Fruit fly (Drosophila melanogaster) whole organism, embryonic: ENCODE results near the gene CG3348.

Experiments
- Blimp-1 ChIP-seq: fragments of 200-800 bp; sonication (Bioruptor generic); optimal IDR thresholded peaks from 3 replicates; lab custom pipeline; 2018; ENCODE audit warnings: missing biosample characterization, missing genetic modification characterization, mild to moderate bottlenecking, moderate library complexity, missing genetic modification reagents
- CG11093 ChIP-seq: fragments of 200-800 bp; sonication (Bioruptor generic); IDR thresholded peaks from 3 replicates; pipeline ENCODE4 v1.3.6; 2022; ENCODE audit warnings: missing biosample characterization, missing genetic modification characterization
- CG11723 ChIP-seq: fragments of 200-800 bp; sonication (Bioruptor generic); optimal IDR thresholded peaks from 2 replicates; lab custom pipeline; 2017; ENCODE audit warnings: missing biosample characterization, mild to moderate bottlenecking, missing genetic modification characterization
- CG12299 ChIP-seq: fragments of 200-800 bp; sonication (Bioruptor generic); optimal IDR thresholded peaks from 2 replicates; lab custom pipeline; 2018; ENCODE audit warnings: missing biosample characterization, mild to moderate bottlenecking, missing genetic modification characterization
- CG1529 ChIP-seq: fragments of 200-800 bp; sonication (Bioruptor generic); optimal IDR thresholded peaks from 3 replicates; lab custom pipeline; 2018; ENCODE audit warnings: missing biosample characterization, missing genetic modification characterization
- CG1602 ChIP-seq: fragments of 200-800 bp; sonication (Bioruptor generic); optimal IDR thresholded peaks from 3 replicates; lab custom pipeline; 2016; ENCODE audit warnings: missing biosample characterization, missing genetic modification characterization
- CG1647 ChIP-seq: fragments of 200-800 bp; sonication (Bioruptor generic); optimal IDR thresholded peaks from 3 replicates; lab custom pipeline; 2016; ENCODE audit warnings: missing biosample characterization, missing genetic modification characterization
- CG16815 ChIP-seq: fragments of 200-800 bp; sonication (Bioruptor generic); optimal IDR thresholded peaks from 3 replicates; lab custom pipeline; 2017; ENCODE audit warnings: missing biosample characterization, mild to moderate bottlenecking, missing genetic modification characterization
- CG17361 ChIP-seq: fragments of 200-800 bp; sonication (Bioruptor generic); IDR thresholded peaks from 3 replicates; pipeline ENCODE4 v1.3.6; 2022; ENCODE audit warnings: missing biosample characterization, missing genetic modification characterization
- CG2202 ChIP-seq: fragments of 200-800 bp; sonication (Bioruptor generic); optimal IDR thresholded peaks from 2 replicates; lab custom pipeline; 2018; ENCODE audit warnings: missing biosample characterization, mild to moderate bottlenecking, missing genetic modification characterization
- CG2712 ChIP-seq: fragments of 200-800 bp; optimal IDR thresholded peaks from 3 replicates; lab custom pipeline; 2019; ENCODE audit warnings: missing biosample characterization, mild to moderate bottlenecking, missing genetic modification characterization, moderate library complexity
- CG2875 ChIP-seq: fragments of 200-800 bp; sonication (Bioruptor generic); optimal IDR thresholded peaks from 2 replicates; lab custom pipeline; 2017; ENCODE audit warnings: missing biosample characterization, mild to moderate bottlenecking, missing genetic modification characterization, missing genetic modification reagents
- CG31441 ChIP-seq: fragments of 200-800 bp; sonication (Bioruptor generic); IDR thresholded peaks from 2 replicates; pipeline ENCODE4 v1.3.6; 2022; ENCODE audit warnings: missing biosample characterization, missing genetic modification characterization
- CG34422 ChIP-seq: fragments of 200-800 bp; sonication (Bioruptor generic); IDR thresholded peaks from 3 replicates; pipeline ENCODE4 v1.3.6; 2022; ENCODE audit warnings: missing biosample characterization, missing genetic modification characterization
- CG3995 ChIP-seq: fragments of 200-800 bp; sonication (Bioruptor generic); optimal IDR thresholded peaks from 3 replicates; lab custom pipeline; 2016; ENCODE audit warnings: missing biosample characterization, missing genetic modification characterization
- CG43689 ChIP-seq: fragments of 200-800 bp; sonication (Bioruptor generic); IDR thresholded peaks from 2 replicates; pipeline ENCODE4 v1.3.6; 2022; ENCODE audit warnings: missing biosample characterization, missing genetic modification characterization
- CG6254 ChIP-seq: fragments of 200-800 bp; sonication (Bioruptor generic); optimal IDR thresholded peaks from 3 replicates; lab custom pipeline; 2017; ENCODE audit warnings: mild to moderate bottlenecking, missing biosample characterization, missing genetic modification reagents, missing genetic modification characterization
- CG6654 ChIP-seq: fragments of 200-800 bp; sonication (Bioruptor generic); optimal IDR thresholded peaks from 2 replicates; lab custom pipeline; 2017; ENCODE audit warnings: missing biosample characterization, mild to moderate bottlenecking, missing genetic modification characterization
- CG7271 ChIP-seq: fragments of 200-800 bp; sonication (Bioruptor generic); optimal IDR thresholded peaks from 2 replicates; lab custom pipeline; 2018; ENCODE audit warnings: missing biosample characterization, mild to moderate bottlenecking, missing genetic modification characterization, moderate library complexity
- CG7556 ChIP-seq: fragments of 200-800 bp; sonication (Bioruptor generic); optimal IDR thresholded peaks from 2 replicates; lab custom pipeline; 2017; ENCODE audit warnings: missing biosample characterization, mild to moderate bottlenecking, missing genetic modification characterization
- CG7839 ChIP-seq: fragments of 200-800 bp; sonication (Bioruptor generic); optimal IDR thresholded peaks from 3 replicates; lab custom pipeline; 2018; ENCODE audit warnings: missing biosample characterization, mild to moderate bottlenecking, missing genetic modification characterization, moderate library complexity
- CG7928 ChIP-seq: fragments of 200-800 bp; sonication (Bioruptor generic); optimal IDR thresholded peaks from 2 replicates; lab custom pipeline; 2017; ENCODE audit warnings: missing biosample characterization, mild to moderate bottlenecking, missing genetic modification characterization
- CG7963 ChIP-seq: fragments of 200-800 bp; sonication (Bioruptor generic); IDR thresholded peaks from 3 replicates; pipeline ENCODE4 v1.3.6; 2022; ENCODE audit warnings: missing biosample characterization, missing genetic modification characterization; ENCODE audit not compliant: partially characterized antibody
- CG8924 ChIP-seq: fragments of 200-800 bp; optimal IDR thresholded peaks from 3 replicates; lab custom pipeline; 2019; ENCODE audit warnings: missing biosample characterization, mild to moderate bottlenecking, missing genetic modification characterization, moderate library complexity
- CG9437 ChIP-seq: fragments of 200-800 bp; sonication (Bioruptor generic); optimal IDR thresholded peaks from 2 replicates; lab custom pipeline; 2018; ENCODE audit warnings: missing biosample characterization, mild to moderate bottlenecking, missing genetic modification characterization
- Dll ChIP-seq: fragments of 200-800 bp; sonication (Bioruptor generic); IDR thresholded peaks from 4 replicates; pipeline ENCODE4 v1.3.6; 2022; ENCODE audit warnings: missing biosample characterization, missing genetic modification characterization; ENCODE audit not compliant: partially characterized antibody
- Dref ChIP-seq: fragments of 200-800 bp; sonication (Bioruptor generic); IDR thresholded peaks from 2 replicates; pipeline ENCODE4 v1.3.6; 2022; ENCODE audit warnings: missing biosample characterization, missing genetic modification characterization
- Ets97D ChIP-seq: fragments of 200-800 bp; sonication (Bioruptor generic); optimal IDR thresholded peaks from 3 replicates; lab custom pipeline; 2016; ENCODE audit warnings: missing biosample characterization, missing genetic modification characterization
- HHEX ChIP-seq: fragments of 200-800 bp; sonication (Bioruptor generic); optimal IDR thresholded peaks from 3 replicates; lab custom pipeline; 2017; ENCODE audit warnings: missing biosample characterization, mild to moderate bottlenecking, missing genetic modification characterization, missing genetic modification reagents
- Hmx ChIP-seq: fragments of 200-800 bp; sonication (Bioruptor generic); optimal IDR thresholded peaks from 2 replicates; lab custom pipeline; 2016; ENCODE audit warnings: missing biosample characterization, missing genetic modification characterization
- Hsf ChIP-seq: fragments of 200-800 bp; sonication (Bioruptor generic); optimal IDR thresholded peaks from 3 replicates; lab custom pipeline; 2016; ENCODE audit warnings: missing biosample characterization, missing genetic modification characterization
- Med ChIP-seq: fragments of 200-800 bp; sonication (Bioruptor generic); peaks from one replicate; lab custom pipeline; 2016; ENCODE audit warnings: missing biosample characterization, missing genetic modification characterization, mild to moderate bottlenecking, inconsistent platforms, moderate library complexity
- Opbp ChIP-seq: fragments of 200-800 bp; sonication (Bioruptor generic); IDR thresholded peaks from 3 replicates; pipeline ENCODE4 v1.3.6; 2022; ENCODE audit warnings: missing biosample characterization, missing genetic modification characterization; ENCODE audit not compliant: partially characterized antibody
- Optix ChIP-seq: fragments of 200-800 bp; sonication (Bioruptor generic); IDR thresholded peaks from 3 replicates; pipeline ENCODE4 v1.3.6; 2022; ENCODE audit warnings: missing biosample characterization, missing genetic modification characterization
- PHDP ChIP-seq: fragments of 200-800 bp; sonication (Bioruptor generic); optimal IDR thresholded peaks from 3 replicates; lab custom pipeline; 2018; ENCODE audit warnings: missing biosample characterization, mild to moderate bottlenecking, missing genetic modification characterization, moderate library complexity
- Ravus ChIP-seq: fragments of 200-800 bp; sonication (Bioruptor generic); IDR thresholded peaks from 2 replicates; pipeline ENCODE4 v1.3.6; 2022; ENCODE audit warnings: missing biosample characterization, missing genetic modification characterization
- Six4 ChIP-seq: fragments of 200-800 bp; sonication (Bioruptor generic); optimal IDR thresholded peaks from 2 replicates; lab custom pipeline; 2016; ENCODE audit warnings: missing biosample characterization, missing genetic modification characterization
- TFAM ChIP-seq: fragments of 200-800 bp; sonication (Bioruptor generic); optimal IDR thresholded peaks from 2 replicates; lab custom pipeline; 2017; ENCODE audit warnings: missing biosample characterization, missing genetic modification characterization, inconsistent platforms
- al ChIP-seq: fragments of 200-800 bp; sonication (Bioruptor generic); IDR thresholded peaks from 2 replicates; pipeline ENCODE4 v1.3.6; 2022; ENCODE audit warnings: missing biosample characterization, missing genetic modification characterization
- br ChIP-seq: fragments of >200 bp; optimal IDR thresholded peaks from 2 replicates; lab custom pipeline; 2017
- ci ChIP-seq: fragments of 200-800 bp; sonication (Bioruptor generic); IDR thresholded peaks from 3 replicates; pipeline ENCODE4 v1.3.6; 2022; ENCODE audit warnings: missing biosample characterization, missing genetic modification characterization
- ewg ChIP-seq: fragments of 200-800 bp; sonication (Bioruptor generic); optimal IDR thresholded peaks from 3 replicates; lab custom pipeline; 2017; ENCODE audit warnings: mild to moderate bottlenecking, missing biosample characterization, missing genetic modification reagents, missing genetic modification characterization
- fd102C ChIP-seq: fragments of 200-800 bp; sonication (Bioruptor generic); optimal IDR thresholded peaks from 2 replicates; lab custom pipeline; 2018; ENCODE audit warnings: missing biosample characterization, mild to moderate bottlenecking, missing genetic modification characterization, moderate library complexity
- odd ChIP-seq: fragments of 200-800 bp; sonication (Bioruptor generic); optimal IDR thresholded peaks from 2 replicates; lab custom pipeline; 2017; ENCODE audit warnings: missing biosample characterization, mild to moderate bottlenecking, missing genetic modification characterization
- onecut ChIP-seq: fragments of 200-800 bp; sonication (Bioruptor generic); IDR thresholded peaks from 2 replicates; pipeline ENCODE4 v1.3.6; 2022; ENCODE audit warnings: missing biosample characterization, missing genetic modification characterization
- pfk ChIP-seq: fragments of 200-800 bp; sonication (Bioruptor generic); optimal IDR thresholded peaks from 2 replicates; lab custom pipeline; 2018; ENCODE audit warnings: missing biosample characterization, mild to moderate bottlenecking, missing genetic modification characterization, moderate library complexity
- twi ChIP-seq: fragments of 200-800 bp; optimal IDR thresholded peaks from 2 replicates; lab custom pipeline; 2019; ENCODE audit warnings: missing biosample characterization, mild to moderate bottlenecking, missing genetic modification characterization, moderate library complexity
- unpg ChIP-seq: fragments of 200-800 bp; sonication (Bioruptor generic); optimal IDR thresholded peaks from 3 replicates; lab custom pipeline; 2018; ENCODE audit warnings: missing biosample characterization, mild to moderate bottlenecking, missing genetic modification characterization, moderate library complexity
- zen2 ChIP-seq: fragments of 200-800 bp; sonication (Bioruptor generic); IDR thresholded peaks from 3 replicates; pipeline ENCODE4 v1.3.6; 2022; ENCODE audit warnings: missing biosample characterization, missing genetic modification characterization; ENCODE audit not compliant: partially characterized antibody

The CG3348 gene

DNA sequence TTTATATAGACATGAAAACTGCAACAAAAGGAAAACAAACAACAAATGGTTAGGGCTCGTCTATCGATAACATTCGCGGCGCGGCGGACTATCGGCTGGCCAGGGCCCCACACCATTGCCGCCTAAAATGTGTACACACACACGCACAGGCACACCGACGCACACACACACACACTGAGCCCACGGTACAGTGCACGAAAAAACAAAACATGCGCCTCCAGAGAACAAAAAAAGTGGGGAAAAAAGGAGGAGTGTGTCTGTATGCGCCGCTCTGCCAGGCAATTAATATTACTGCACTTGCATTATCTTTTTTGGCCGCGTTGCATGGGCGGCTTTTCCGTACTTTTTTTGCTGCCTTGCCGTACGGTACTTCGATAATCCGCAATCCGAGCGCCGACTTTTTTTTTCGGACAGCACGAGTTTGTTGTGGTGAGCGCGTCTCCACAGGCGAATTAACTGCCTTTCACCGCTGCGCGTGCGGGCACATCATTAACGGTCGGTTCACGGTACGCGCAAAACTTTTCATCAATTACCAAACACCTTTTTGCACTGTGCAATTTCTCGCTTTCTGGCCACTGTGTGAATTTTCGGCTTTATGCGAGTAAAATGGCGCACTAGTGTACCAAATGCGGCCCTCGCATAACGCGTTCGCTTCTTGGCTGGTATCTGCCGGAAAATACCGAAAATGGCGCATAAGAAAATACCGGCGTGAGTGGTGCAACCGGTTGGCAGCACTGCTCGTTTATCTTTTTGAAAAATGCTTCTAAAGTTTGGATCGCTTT is 28.4 kb downstream of the CG3348 start, which contains the start of gene woc (continued):
- TF ChIP-seq CG7928 (GFP tag; lab: Kevin White, UChicago) (peak; percentile 93), fd102C (GFP tag; lab: Kevin White, UChicago) (no peak), CG17361 (GFP tag; lab: Robert Waterston, UW) (no peak; the same call in 1 of the 3 replicates), Opbp (peak; percentile 83), CG7271 (no peak), CG11093 (GFP tag; lab: Robert Waterston, UW) (0 out of 3 replicates have a peak, but pooled peaks have one; percentile 21), CG3995 (no peak), PHDP (tag; lab: Kevin White, UChicago) (no peak), CG11723 (GFP tag; lab: Kevin White, UChicago) (no peak), CG9437 (GFP tag; lab: Kevin White, UChicago) (no peak), Dll (peak; percentile 78), TFAM (GFP tag; lab: Kevin White, UChicago) (no peak), CG16815 (peak; percentile 51), br (no peak), Six4 (GFP tag; lab: Kevin White, UChicago) (no peak), CG8924 (tag; lab: Kevin White, UChicago) (peak; percentile 51), Hmx (no peak), pfk (GFP tag; lab: Kevin White, UChicago) (no peak), CG7839 (tag; lab: Kevin White, UChicago) (no peak), HHEX (no peak), Optix (peak; percentile 28; the same call in 1 of the 3 replicates), ci (peak; percentile 69; the same call in 2 of the 3 replicates), CG34422 (GFP tag; lab: Robert Waterston, UW) (peak; percentile 96), CG2712 (tag; lab: Kevin White, UChicago) (no peak), CG31441 (GFP tag; lab: Robert Waterston, UW) (no peak), CG1647 (GFP tag; lab: Kevin White, UChicago) (no peak), CG1529 (GFP tag; lab: Kevin White, UChicago) (no peak), CG2202 (tag; lab: Kevin White, UChicago) (no peak), unpg (GFP tag; lab: Kevin White, UChicago) (no peak), Ets97D (GFP tag; lab: Kevin White, UChicago) (peak; percentile 76), CG2875 (GFP tag; lab: Kevin White, UChicago) (no peak), CG7963 (GFP tag; lab: Robert Waterston, UW) (peak; percentile 82), CG12299 (tag; lab: Kevin White, UChicago) (no peak), Med (peak; percentile 93), zen2 (peak; percentile 95), onecut (GFP tag; lab: Robert Waterston, UW) (no peak), ewg (no peak), odd (GFP tag; lab: Kevin White, UChicago) (no peak), CG43689 (GFP tag; lab: Robert Waterston, UW) (no peak), twi (tag; lab: Kevin White, UChicago) (no peak), Dref (peak; percentile 95), Blimp-1 (GFP tag; lab: Kevin White, UChicago) (no peak), CG6254 (GFP tag; lab: Kevin White, UChicago) (no peak), Ravus (GFP tag; lab: Robert Waterston, UW) (peak; percentile 4; the same call in 1 of the 2 replicates), CG7556 (GFP tag; lab: Kevin White, UChicago) (peak; percentile 66), al (GFP tag; lab: Robert Waterston, UW) (no peak), Hsf (GFP tag; lab: Kevin White, UChicago) (peak; percentile 54), CG1602 (GFP tag; lab: Kevin White, UChicago) (peak; percentile 45), CG6654 (GFP tag; lab: Kevin White, UChicago) (no peak)
